Worm (Caenorhabditis elegans) whole organism, early embryonic: ENCODE results near the gene tbc-13.

ENCODE experiments used
- B0310.2 ChIP-seq: sonication (generic microtip); optimal IDR thresholded peaks from 2 replicates; lab custom pipeline; 2016; ENCODE audit warnings: mild to moderate bottlenecking, missing genetic modification characterization, missing compliant biosample characterization
- F13C5.2 ChIP-seq: sonication (generic microtip); optimal IDR thresholded peaks from 2 replicates; lab custom pipeline; 2017; ENCODE audit warnings: mild to moderate bottlenecking, missing genetic modification characterization, inconsistent platforms, missing compliant biosample characterization
- aly-1 ChIP-seq: sonication (generic microtip); optimal IDR thresholded peaks from 2 replicates; lab custom pipeline; 2016; ENCODE audit warnings: missing genetic modification characterization, missing compliant biosample characterization
- ama-1 ChIP-seq: fragments of 150-350 bp; optimal IDR thresholded peaks from 2 replicates; lab custom pipeline; 2014
- ceh-36 ChIP-seq: sonication (generic microtip); optimal IDR thresholded peaks from 2 replicates; lab custom pipeline; 2016; ENCODE audit warnings: missing genetic modification characterization, inconsistent platforms, missing compliant biosample characterization
- ets-7 ChIP-seq: sonication (generic microtip); optimal IDR thresholded peaks from 2 replicates; lab custom pipeline; 2016; ENCODE audit warnings: missing genotype, missing genetic modification characterization, missing compliant biosample characterization
- flt-1 ChIP-seq: fragments of 200-800 bp; sonication (Bioruptor generic); IDR thresholded peaks from 2 replicates; pipeline ENCODE4 v1.3.6; 2022; ENCODE audit warnings: missing genetic modification characterization, missing compliant biosample characterization
- hmg-4 ChIP-seq: fragments of 200-800 bp; sonication (Bioruptor generic); optimal IDR thresholded peaks from 2 replicates; lab custom pipeline; 2018; ENCODE audit warnings: mild to moderate bottlenecking, missing genetic modification characterization, missing compliant biosample characterization
- pes-1 ChIP-seq: fragments of 200-800 bp; sonication (Bioruptor generic); IDR thresholded peaks from 2 replicates; pipeline ENCODE4 v1.3.6; 2022; ENCODE audit warnings: missing genetic modification reagents, missing genetic modification characterization, missing compliant biosample characterization
- scrt-1 ChIP-seq: fragments of 200-800 bp; sonication (Bioruptor generic); IDR thresholded peaks from 2 replicates; pipeline ENCODE4 v1.3.6; 2022; ENCODE audit warnings: missing genetic modification characterization, missing compliant biosample characterization
- sea-1 ChIP-seq: fragments of 200-800 bp; sonication (Bioruptor generic); conservative IDR thresholded peaks from 2 replicates; pipeline ENCODE4 v1.3.6; 2022; ENCODE audit warnings: missing genetic modification characterization, missing compliant biosample characterization
- tbx-11 ChIP-seq: fragments of 200-800 bp; sonication (Bioruptor generic); IDR thresholded peaks from 2 replicates; pipeline ENCODE4 v1.3.6; 2022; ENCODE audit warnings: missing genetic modification characterization, missing compliant biosample characterization
- tbx-37 ChIP-seq: fragments of 200-800 bp; sonication (Bioruptor generic); conservative IDR thresholded peaks from 2 replicates; pipeline ENCODE4 v1.3.6; 2022; ENCODE audit warnings: missing genetic modification reagents, missing genetic modification characterization, missing compliant biosample characterization
- tra-4 ChIP-seq: sonication (generic microtip); optimal IDR thresholded peaks from 2 replicates; lab custom pipeline; 2017; ENCODE audit warnings: missing genetic modification characterization, missing compliant biosample characterization

DNA sequence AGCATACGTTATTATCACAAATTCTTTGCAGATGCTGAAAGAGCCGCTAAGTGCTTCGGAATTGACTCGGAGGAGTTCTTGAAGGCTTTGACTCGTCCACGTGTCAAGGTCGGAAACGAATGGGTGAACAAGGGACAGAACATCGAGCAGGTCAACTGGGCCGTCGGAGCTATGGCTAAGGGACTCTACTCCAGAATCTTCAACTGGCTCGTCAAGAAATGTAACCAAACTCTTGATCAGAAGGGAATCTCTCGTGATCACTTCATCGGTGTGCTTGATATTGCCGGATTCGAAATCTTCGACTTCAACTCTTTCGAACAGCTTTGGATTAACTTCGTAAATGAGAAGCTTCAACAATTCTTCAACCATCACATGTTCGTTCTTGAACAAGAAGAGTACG is 15.0 kb upstream of the tbc-13 start:
- TF ChIP-seq ama-1 (lab: Kevin White, UChicago) (no peak), F13C5.2 (tag; lab: Kevin White, UChicago) (no peak), ets-7 (no peak), tbx-37 (GFP tag; lab: Robert Waterston, UW) (no peak), ceh-36 (tag; lab: Kevin White, UChicago) (no peak), tra-4 (tag; lab: Kevin White, UChicago) (no peak), sea-1 (GFP tag; lab: Robert Waterston, UW) (no peak), pes-1 (GFP tag; lab: Robert Waterston, UW) (no peak), flt-1 (GFP tag; lab: Robert Waterston, UW) (no peak), aly-1 (tag; lab: Kevin White, UChicago) (no peak), B0310.2 (no peak), hmg-4 (GFP tag; lab: Kevin White, UChicago) (no peak), tbx-11 (GFP tag; lab: Robert Waterston, UW) (no peak), scrt-1 (GFP tag; lab: Robert Waterston, UW) (no peak)
